Fruit fly (Drosophila melanogaster) whole organism, prepupa: ENCODE results near the gene CG3592.

ENCODE experiments used
- Blimp-1 ChIP-seq: fragments of 200-800 bp; sonication (Bioruptor generic); optimal IDR thresholded peaks from 3 replicates; lab custom pipeline; 2017; ENCODE audit warnings: missing biosample characterization, missing genetic modification characterization, mild to moderate bottlenecking, moderate library complexity, missing genetic modification reagents
- CG10631 ChIP-seq: fragments of 200-800 bp; sonication (Bioruptor generic); optimal IDR thresholded peaks from 2 replicates; lab custom pipeline; 2016; ENCODE audit warnings: missing biosample characterization, missing genetic modification characterization
- CG10669 ChIP-seq: fragments of 200-800 bp; sonication (Bioruptor generic); optimal IDR thresholded peaks from 3 replicates; lab custom pipeline; 2018; ENCODE audit warnings: missing biosample characterization, mild to moderate bottlenecking, missing genetic modification characterization, moderate library complexity
- CG11762 ChIP-seq: fragments of 200-800 bp; sonication (Bioruptor generic); optimal IDR thresholded peaks from 3 replicates; lab custom pipeline; 2016; ENCODE audit warnings: missing biosample characterization, missing genetic modification characterization; ENCODE audit not compliant: insufficient read depth
- CG11902 ChIP-seq: fragments of 200-800 bp; sonication (Bioruptor generic); optimal IDR thresholded peaks from 3 replicates; lab custom pipeline; 2016; ENCODE audit warnings: missing biosample characterization, missing genetic modification characterization
- CG1621 ChIP-seq: fragments of 200-800 bp; sonication (Bioruptor generic); optimal IDR thresholded peaks from 3 replicates; lab custom pipeline; 2018; ENCODE audit warnings: missing biosample characterization, mild to moderate bottlenecking, missing genetic modification characterization
- CG16779 ChIP-seq: fragments of 200-800 bp; sonication (Bioruptor generic); optimal IDR thresholded peaks from 3 replicates; lab custom pipeline; 2017; ENCODE audit warnings: missing biosample characterization, mild to moderate bottlenecking, missing genetic modification characterization
- CG3032 ChIP-seq: fragments of 200-800 bp; optimal IDR thresholded peaks from 2 replicates; lab custom pipeline; 2019; ENCODE audit warnings: missing biosample characterization, mild to moderate bottlenecking, missing genetic modification characterization, moderate library complexity
- CG31627 ChIP-seq: fragments of 200-800 bp; sonication (Bioruptor generic); optimal IDR thresholded peaks from 3 replicates; lab custom pipeline; 2016; ENCODE audit warnings: missing biosample characterization, missing genetic modification characterization
- CG32006 ChIP-seq: fragments of 200-800 bp; sonication (Bioruptor generic); optimal IDR thresholded peaks from 3 replicates; lab custom pipeline; 2017; ENCODE audit warnings: missing biosample characterization, mild to moderate bottlenecking, missing genetic modification characterization
- CG34406 ChIP-seq: fragments of 200-800 bp; sonication (Bioruptor generic); optimal IDR thresholded peaks from 3 replicates; lab custom pipeline; 2016; ENCODE audit warnings: missing biosample characterization, missing genetic modification characterization
- CG3919 ChIP-seq: fragments of 200-800 bp; sonication (Bioruptor generic); optimal IDR thresholded peaks from 3 replicates; lab custom pipeline; 2016; ENCODE audit warnings: missing biosample characterization, missing genetic modification characterization
- CG6163 ChIP-seq: fragments of 200-800 bp; sonication (Bioruptor generic); IDR thresholded peaks from 3 replicates; pipeline ENCODE4 v1.3.6; 2022; ENCODE audit warnings: missing biosample characterization, missing genetic modification characterization
- CG6276 ChIP-seq: fragments of 200-800 bp; sonication (Bioruptor generic); optimal IDR thresholded peaks from 2 replicates; lab custom pipeline; 2017; ENCODE audit warnings: missing biosample characterization, mild to moderate bottlenecking, missing genetic modification characterization
- CG6792 ChIP-seq: fragments of 200-800 bp; sonication (Bioruptor generic); optimal IDR thresholded peaks from 3 replicates; lab custom pipeline; 2016; ENCODE audit warnings: missing biosample characterization, missing genetic modification characterization
- CG6854 ChIP-seq: fragments of 200-800 bp; sonication (Bioruptor generic); optimal IDR thresholded peaks from 2 replicates; lab custom pipeline; 2017; ENCODE audit warnings: missing biosample characterization, mild to moderate bottlenecking, missing genetic modification characterization
- CG7368 ChIP-seq: fragments of 200-800 bp; sonication (Bioruptor generic); optimal IDR thresholded peaks from 3 replicates; lab custom pipeline; 2016; ENCODE audit warnings: missing biosample characterization, missing genetic modification characterization
- CG8632 ChIP-seq: fragments of 200-800 bp; sonication (Bioruptor generic); optimal IDR thresholded peaks from 3 replicates; lab custom pipeline; 2016; ENCODE audit warnings: missing biosample characterization, missing genetic modification characterization
- Eip75B ChIP-seq: fragments of 200-800 bp; sonication (Bioruptor generic); optimal IDR thresholded peaks from 3 replicates; lab custom pipeline; 2016; ENCODE audit warnings: missing biosample characterization, missing genetic modification characterization
- Eip78C ChIP-seq: fragments of 200-800 bp; sonication (Bioruptor generic); peaks from one replicate; lab custom pipeline; 2016; ENCODE audit warnings: missing biosample characterization, missing genetic modification characterization
- Ets21C ChIP-seq: fragments of 200-800 bp; sonication (Bioruptor generic); optimal IDR thresholded peaks from 3 replicates; lab custom pipeline; 2016; ENCODE audit warnings: missing biosample characterization, missing genetic modification characterization
- Gug ChIP-seq: fragments of 200-800 bp; sonication (Bioruptor generic); IDR thresholded peaks from 2 replicates; pipeline ENCODE4 v1.3.6; 2022; ENCODE audit warnings: missing biosample characterization, missing genetic modification characterization
- Hr39 ChIP-seq: fragments of 200-800 bp; sonication (Bioruptor generic); optimal IDR thresholded peaks from 2 replicates; lab custom pipeline; 2016; ENCODE audit warnings: missing biosample characterization, missing genetic modification characterization
- Hr4 ChIP-seq: fragments of 200-800 bp; sonication (Bioruptor generic); optimal IDR thresholded peaks from 3 replicates; lab custom pipeline; 2016; ENCODE audit warnings: missing biosample characterization, missing genetic modification characterization
- Met ChIP-seq: fragments of 200-800 bp; sonication (Bioruptor generic); optimal IDR thresholded peaks from 3 replicates; lab custom pipeline; 2016; ENCODE audit warnings: missing biosample characterization, missing genetic modification characterization
- OdsH ChIP-seq: fragments of 200-800 bp; sonication (Bioruptor generic); optimal IDR thresholded peaks from 3 replicates; lab custom pipeline; 2016; ENCODE audit warnings: missing biosample characterization, missing genetic modification characterization
- Smox ChIP-seq: fragments of 200-800 bp; sonication (Bioruptor generic); optimal IDR thresholded peaks from 3 replicates; lab custom pipeline; 2016; ENCODE audit warnings: missing biosample characterization, missing genetic modification characterization
- Sox102F ChIP-seq: fragments of 200-800 bp; sonication (Bioruptor generic); optimal IDR thresholded peaks from 2 replicates; lab custom pipeline; 2016; ENCODE audit warnings: missing biosample characterization, mild to moderate bottlenecking, missing genetic modification characterization
- achi ChIP-seq: fragments of 200-800 bp; sonication (Bioruptor generic); optimal IDR thresholded peaks from 3 replicates; lab custom pipeline; 2016; ENCODE audit warnings: missing biosample characterization, missing genetic modification characterization
- acj6 ChIP-seq: fragments of 200-800 bp; sonication (Bioruptor generic); optimal IDR thresholded peaks from 3 replicates; lab custom pipeline; 2016; ENCODE audit warnings: missing biosample characterization, missing genetic modification characterization
- cyc ChIP-seq: fragments of 200-800 bp; sonication (Bioruptor generic); optimal IDR thresholded peaks from 3 replicates; lab custom pipeline; 2016; ENCODE audit warnings: missing biosample characterization, missing genetic modification characterization
- dac ChIP-seq: fragments of 200-800 bp; sonication (Bioruptor generic); optimal IDR thresholded peaks from 2 replicates; lab custom pipeline; 2017; ENCODE audit warnings: missing biosample characterization, mild to moderate bottlenecking, missing genetic modification characterization
- dsx ChIP-seq: fragments of 200-800 bp; optimal IDR thresholded peaks from 3 replicates; lab custom pipeline; 2019; ENCODE audit warnings: missing biosample characterization, mild to moderate bottlenecking, missing genetic modification characterization, moderate library complexity; ENCODE audit not compliant: poor library complexity, severe bottlenecking
- eg ChIP-seq: fragments of 200-800 bp; sonication (Bioruptor generic); IDR thresholded peaks from 3 replicates; pipeline ENCODE4 v1.3.6; 2022; ENCODE audit warnings: missing biosample characterization, missing genetic modification characterization
- esn ChIP-seq: fragments of 200-800 bp; sonication (Bioruptor generic); optimal IDR thresholded peaks from 2 replicates; lab custom pipeline; 2016; ENCODE audit warnings: missing biosample characterization, mild to moderate bottlenecking, missing genetic modification characterization, moderate library complexity
- fd85E ChIP-seq: fragments of 200-800 bp; sonication (Bioruptor generic); optimal IDR thresholded peaks from 3 replicates; lab custom pipeline; 2016; ENCODE audit warnings: missing biosample characterization, missing genetic modification characterization
- fkh ChIP-seq: fragments of 200-800 bp; sonication (Bioruptor generic); optimal IDR thresholded peaks from 3 replicates; lab custom pipeline; 2017; ENCODE audit warnings: missing biosample characterization, mild to moderate bottlenecking, missing genetic modification characterization, moderate library complexity
- lz ChIP-seq: fragments of 200-800 bp; sonication (Bioruptor generic); optimal IDR thresholded peaks from 3 replicates; lab custom pipeline; 2016; ENCODE audit warnings: missing biosample characterization, missing genetic modification characterization
- net ChIP-seq: fragments of 200-800 bp; sonication (Bioruptor generic); optimal IDR thresholded peaks from 3 replicates; lab custom pipeline; 2016; ENCODE audit warnings: missing biosample characterization, missing genetic modification characterization
- salr ChIP-seq, 2 experiments: fragments of 200-800 bp; sonication (Bioruptor generic); optimal IDR thresholded peaks; 3 replicates each; lab custom pipeline; 2016 to 2018; ENCODE audit warnings: missing biosample characterization in 2 of 2, missing genetic modification characterization in 2 of 2, mild to moderate bottlenecking in 1 of 2
- spab ChIP-seq: fragments of 200-800 bp; sonication (Bioruptor generic); optimal IDR thresholded peaks from 2 replicates; lab custom pipeline; 2017; ENCODE audit warnings: missing biosample characterization, mild to moderate bottlenecking, missing genetic modification characterization, missing genetic modification reagents
- svp ChIP-seq: fragments of 200-800 bp; sonication (Bioruptor generic); peaks from one replicate; lab custom pipeline; 2016; ENCODE audit warnings: missing biosample characterization, missing genetic modification characterization
- topi ChIP-seq: fragments of 200-800 bp; sonication (Bioruptor generic); optimal IDR thresholded peaks from 3 replicates; lab custom pipeline; 2016; ENCODE audit warnings: missing biosample characterization, missing genetic modification characterization
- vri ChIP-seq: fragments of 200-800 bp; sonication (Bioruptor generic); optimal IDR thresholded peaks from 3 replicates; lab custom pipeline; 2016; ENCODE audit warnings: missing biosample characterization, mild to moderate bottlenecking, missing genetic modification characterization

CG3592 gene

dm6 chrX:2919742-2920141, 15.2 kb upstream of the CG3592 start, which contains the start of gene CG3588:
CG3588 (plus strand) TSS chrX:2919770.
- TF ChIP-seq CG31627 (peak; percentile 36), achi (GFP tag; lab: Kevin White, UChicago) (no peak), Met (GFP tag; lab: Kevin White, UChicago) (peak; percentile 3), CG6163 (GFP tag; lab: Robert Waterston, UW) (no peak), CG6792 (no peak), topi (GFP tag; lab: Kevin White, UChicago) (peak; percentile 40), CG11902 (GFP tag; lab: Kevin White, UChicago) (peak; percentile 3), cyc (GFP tag; lab: Kevin White, UChicago) (peak; percentile 25), Eip78C (GFP tag; lab: Kevin White, UChicago) (peak; percentile 57), Hr39 (GFP tag; lab: Kevin White, UChicago) (peak; percentile 40), eg (GFP tag; lab: Robert Waterston, UW) (0 out of 3 replicates have a peak, but pooled peaks have one; percentile 26), Ets21C (GFP tag; lab: Kevin White, UChicago) (peak; percentile 22), lz (GFP tag; lab: Kevin White, UChicago) (peak; percentile 26), vri (GFP tag; lab: Kevin White, UChicago) (peak; percentile 4), Blimp-1 (no peak), CG10669 (GFP tag; lab: Kevin White, UChicago) (no peak), svp (peak; percentile 53)
- TF ChIP-seq, all 60 proteins: peak for 12

- no peak for TF ChIP-seq CG6276
- no peak for TF ChIP-seq CG6163 (GFP tag; lab: Robert Waterston, UW)
- TF ChIP-seq CG11762 (GFP tag; lab: Kevin White, UChicago): no peak
- no peak for TF ChIP-seq acj6 (GFP tag; lab: Kevin White, UChicago)
- no peak for TF ChIP-seq fd85E
These were observed 7.8 kb upstream of the CG3592 start, which contains the start of gene CG14424 for dm6 chrX:2927158-2927557. CG14424 (minus strand) TSS chrX:2927258.

- TF ChIP-seq OdsH (GFP tag; lab: Kevin White, UChicago): no peak
- TF ChIP-seq CG3032 (tag; lab: Kevin White, UChicago): no peak
- no peak for TF ChIP-seq CG34406
- no peak for TF ChIP-seq spab (GFP tag; lab: Kevin White, UChicago)
- TF ChIP-seq salr (GFP tag; optimal IDR thresholded peaks at IDR 0.05; lab: Kevin White, UChicago): no peak
- no peak for TF ChIP-seq Hr39 (GFP tag; lab: Kevin White, UChicago)
- TF ChIP-seq dsx (GFP tag; lab: Kevin White, UChicago): no peak
These were observed 5.4 kb upstream of the CG3592 start, which contains the start of gene CG32793 for dm6 chrX:2929496-2929895. CG32793 (plus strand) TSS chrX:2929796.

- TF ChIP-seq dsx (GFP tag; lab: Kevin White, UChicago) (no peak), Eip75B (GFP tag; lab: Kevin White, UChicago) (no peak), CG3032 (tag; lab: Kevin White, UChicago) (no peak), fkh (GFP tag; lab: Kevin White, UChicago) (no peak), CG11902 (GFP tag; lab: Kevin White, UChicago) (no peak), CG8632 (GFP tag; lab: Kevin White, UChicago) (no peak), dac (GFP tag; lab: Kevin White, UChicago) (no peak)
These were observed 1.8 kb downstream of the CG3592 start, which contains the start of gene CG3598 for dm6 chrX:2936727-2937126. CG3598 (plus strand) TSS chrX:2937027.

- TF ChIP-seq CG10631 (GFP tag; lab: Kevin White, UChicago) (no peak), Smox (GFP tag; lab: Kevin White, UChicago) (no peak), CG10669 (GFP tag; lab: Kevin White, UChicago) (no peak), achi (GFP tag; lab: Kevin White, UChicago) (no peak), CG6792 (no peak), CG16779 (tag; lab: Kevin White, UChicago) (no peak), CG32006 (no peak), CG6854 (GFP tag; lab: Kevin White, UChicago) (no peak), Sox102F (no peak), svp (no peak), CG7368 (GFP tag; lab: Kevin White, UChicago) (no peak), CG1621 (tag; lab: Kevin White, UChicago) (no peak), Gug (GFP tag; lab: Robert Waterston, UW) (no peak), Hr39 (GFP tag; lab: Kevin White, UChicago) (no peak), Hr4 (GFP tag; lab: Kevin White, UChicago) (no peak), esn (GFP tag; lab: Kevin White, UChicago) (no peak), CG3919 (GFP tag; lab: Kevin White, UChicago) (no peak), net (GFP tag; lab: Kevin White, UChicago) (no peak)
- TF ChIP-seq, all 60 proteins: peak for 0
These were observed 3.6 kb downstream of the CG3592 start, which contains the start of gene CG14420 for dm6 chrX:2938556-2938955. CG14420 (plus strand) TSS chrX:2938856.
